Worm (Caenorhabditis elegans) whole organism, young adult: ENCODE measurements around the gene ZK686.3.
A peak's percentile ranks its signal among the peaks of the same experiment; 100 is the strongest.

Source experiments
- B0261.1 ChIP-seq: sonication (generic microtip); optimal IDR thresholded peaks from 2 replicates; lab custom pipeline; 2016; ENCODE audit warnings: mild to moderate bottlenecking, missing genetic modification characterization, moderate library complexity, missing compliant biosample characterization
- B0336.3 ChIP-seq: fragments of 200-800 bp; sonication (Bioruptor generic); IDR thresholded peaks from 2 replicates; pipeline ENCODE4 v1.3.6; 2022; ENCODE audit warnings: missing genetic modification characterization, missing compliant biosample characterization
- C17E4.6 ChIP-seq: fragments of 200-800 bp; sonication (Bioruptor generic); IDR thresholded peaks from 2 replicates; pipeline ENCODE4 v1.3.6; 2022; ENCODE audit warnings: missing genetic modification reagents, missing genetic modification characterization, missing compliant biosample characterization
- F10E7.11 ChIP-seq: sonication (generic microtip); optimal IDR thresholded peaks from 2 replicates; lab custom pipeline; 2017; ENCODE audit warnings: mild to moderate bottlenecking, missing genetic modification characterization, moderate library complexity, missing compliant biosample characterization
- F22D6.2 ChIP-seq: sonication (generic microtip); optimal IDR thresholded peaks from 2 replicates; lab custom pipeline; 2016; ENCODE audit warnings: mild to moderate bottlenecking, missing genetic modification characterization, missing compliant biosample characterization
- F23B12.7 ChIP-seq: sonication (generic microtip); optimal IDR thresholded peaks from 2 replicates; lab custom pipeline; 2017; ENCODE audit warnings: missing genetic modification characterization, mild to moderate bottlenecking, missing compliant biosample characterization, antibody characterized with exemption, moderate library complexity; ENCODE audit not compliant: insufficient read depth
- F33H1.4 ChIP-seq: fragments of 200-800 bp; sonication (Bioruptor generic); IDR thresholded peaks from 2 replicates; pipeline ENCODE4 v1.3.6; 2022; ENCODE audit warnings: missing genetic modification reagents, missing genetic modification characterization, missing compliant biosample characterization
- F49E8.2 ChIP-seq: sonication (generic microtip); optimal IDR thresholded peaks from 3 replicates; lab custom pipeline; 2017; ENCODE audit warnings: missing genetic modification characterization, mild to moderate bottlenecking, missing compliant biosample characterization, antibody characterized with exemption, moderate library complexity; ENCODE audit not compliant: insufficient read depth
- F55B11.4 ChIP-seq: sonication (generic microtip); optimal IDR thresholded peaks from 2 replicates; lab custom pipeline; 2016; ENCODE audit warnings: missing compliant biosample characterization, missing genetic modification characterization, borderline replicate concordance; ENCODE audit not compliant: insufficient read depth
- T07F8.4 ChIP-seq: sonication (generic microtip); optimal IDR thresholded peaks from 2 replicates; lab custom pipeline; 2016; ENCODE audit warnings: mild to moderate bottlenecking, missing genetic modification characterization, moderate library complexity, missing compliant biosample characterization
- Y53F4B.3 ChIP-seq: fragments of 200-800 bp; sonication (Bioruptor generic); IDR thresholded peaks from 2 replicates; pipeline ENCODE4 v1.3.6; 2022; ENCODE audit warnings: missing genetic modification reagents, missing genetic modification characterization, missing compliant biosample characterization
- Y56A3A.18 ChIP-seq: fragments of 200-800 bp; sonication (Bioruptor generic); IDR thresholded peaks from 2 replicates; pipeline ENCODE4 v1.3.6; 2022; ENCODE audit warnings: missing genetic modification reagents, missing genetic modification characterization, missing compliant biosample characterization
- Y79H2A.3 ChIP-seq: fragments of 200-800 bp; sonication (Bioruptor generic); conservative IDR thresholded peaks from 2 replicates; pipeline ENCODE4 v1.3.6; 2022; ENCODE audit warnings: missing genetic modification reagents, missing genetic modification characterization, missing compliant biosample characterization
- ZK185.1 ChIP-seq: sonication (generic microtip); optimal IDR thresholded peaks from 2 replicates; lab custom pipeline; 2016; ENCODE audit warnings: mild to moderate bottlenecking, missing genetic modification characterization, missing compliant biosample characterization; ENCODE audit not compliant: poor library complexity, severe bottlenecking
- ama-1 ChIP-seq, 3 experiments: fragments of 150-350 bp in 1 of 3; sonication (generic microtip) in 2 of 3; optimal IDR thresholded peaks; 2 replicates each; lab custom pipeline; 2014 to 2018; ENCODE audit warnings: missing biosample characterization in 2 of 3, missing genetic modification characterization in 2 of 3, missing genetic modification reagents in 2 of 3
- aptf-2 ChIP-seq: fragments of 200-800 bp; sonication (Bioruptor generic); conservative IDR thresholded peaks from 2 replicates; pipeline ENCODE4 v1.3.6; 2022; ENCODE audit warnings: missing genetic modification reagents, missing genetic modification characterization, missing compliant biosample characterization
- atf-7 ChIP-seq: sonication (generic microtip); optimal IDR thresholded peaks from 2 replicates; lab custom pipeline; 2017; ENCODE audit warnings: mild to moderate bottlenecking, missing genetic modification characterization, missing compliant biosample characterization
- attf-3 ChIP-seq: fragments of 200-800 bp; sonication (Bioruptor generic); conservative IDR thresholded peaks from 2 replicates; pipeline ENCODE4 v1.3.6; 2022; ENCODE audit warnings: missing genetic modification reagents, missing genetic modification characterization, missing compliant biosample characterization
- ccch-3 ChIP-seq: fragments of 200-800 bp; sonication (Bioruptor generic); optimal IDR thresholded peaks from 2 replicates; lab custom pipeline; 2018; ENCODE audit warnings: mild to moderate bottlenecking, missing genetic modification characterization, missing compliant biosample characterization
- cebp-2 ChIP-seq: fragments of 200-800 bp; sonication (Bioruptor generic); IDR thresholded peaks from 2 replicates; pipeline ENCODE4 v1.3.6; 2022; ENCODE audit warnings: missing genetic modification characterization, missing compliant biosample characterization
- ceh-100 ChIP-seq: fragments of 200-800 bp; sonication (Bioruptor generic); IDR thresholded peaks from 2 replicates; pipeline ENCODE4 v1.3.6; 2022; ENCODE audit warnings: missing genetic modification reagents, missing genetic modification characterization, missing compliant biosample characterization
- ceh-79 ChIP-seq: sonication (generic microtip); optimal IDR thresholded peaks from 2 replicates; lab custom pipeline; 2017; ENCODE audit warnings: mild to moderate bottlenecking, missing genetic modification characterization, missing compliant biosample characterization
- die-1 ChIP-seq: sonication (generic microtip); optimal IDR thresholded peaks from 2 replicates; lab custom pipeline; 2016; ENCODE audit warnings: missing genotype, mild to moderate bottlenecking, missing genetic modification characterization, missing compliant biosample characterization
- ekl-4 ChIP-seq: fragments of 200-800 bp; sonication (Bioruptor generic); IDR thresholded peaks from 2 replicates; pipeline ENCODE4 v1.3.6; 2022; ENCODE audit warnings: missing genetic modification reagents, missing genetic modification characterization, missing compliant biosample characterization
- him-1 ChIP-seq: sonication (generic microtip); optimal IDR thresholded peaks from 2 replicates; lab custom pipeline; 2016; ENCODE audit warnings: missing genotype, missing genetic modification reagents, missing genetic modification characterization, missing compliant biosample characterization
- hlh-12 ChIP-seq: sonication (generic microtip); optimal IDR thresholded peaks from 2 replicates; lab custom pipeline; 2016; ENCODE audit warnings: missing genetic modification characterization, missing compliant biosample characterization
- hlh-26 ChIP-seq: fragments of 200-800 bp; sonication (Bioruptor generic); conservative IDR thresholded peaks from 2 replicates; pipeline ENCODE4 v1.3.6; 2022; ENCODE audit warnings: missing genetic modification reagents, missing genetic modification characterization, missing compliant biosample characterization
- hmg-1.2 ChIP-seq: fragments of 200-800 bp; sonication (Bioruptor generic); IDR thresholded peaks from 2 replicates; pipeline ENCODE4 v1.3.6; 2022; ENCODE audit warnings: missing genetic modification reagents, missing genetic modification characterization, missing compliant biosample characterization
- hrde-1 ChIP-seq: sonication (generic microtip); optimal IDR thresholded peaks from 2 replicates; lab custom pipeline; 2016; ENCODE audit warnings: missing genetic modification characterization, mild to moderate bottlenecking, missing compliant biosample characterization, moderate library complexity, missing genotype, missing genetic modification reagents, borderline replicate concordance
- let-526 ChIP-seq: fragments of 200-800 bp; sonication (Bioruptor generic); IDR thresholded peaks from 2 replicates; pipeline ENCODE4 v1.3.6; 2022; ENCODE audit warnings: missing genetic modification reagents, missing genetic modification characterization, missing compliant biosample characterization
- let-607 ChIP-seq, 2 experiments: fragments of 200-800 bp in 1 of 2; sonication (Bioruptor generic) in 1 of 2; sonication (generic microtip) in 1 of 2; optimal IDR thresholded peaks; 2 replicates each; lab custom pipeline; 2016 to 2018; ENCODE audit warnings: mild to moderate bottlenecking in 2 of 2, missing compliant biosample characterization in 2 of 2, missing genetic modification characterization in 2 of 2, moderate library complexity in 2 of 2, missing genotype in 1 of 2
- lin-26 ChIP-seq: fragments of 200-800 bp; sonication (Bioruptor generic); IDR thresholded peaks from 2 replicates; pipeline ENCODE4 v1.3.6; 2022; ENCODE audit warnings: missing genetic modification reagents, missing genetic modification characterization, missing compliant biosample characterization
- lin-40 ChIP-seq: sonication (generic microtip); optimal IDR thresholded peaks from 2 replicates; lab custom pipeline; 2016; ENCODE audit warnings: missing genetic modification characterization, mild to moderate bottlenecking, missing compliant biosample characterization, missing genotype, missing genetic modification reagents
- lin-54 ChIP-seq: fragments of 200-800 bp; sonication (Bioruptor generic); optimal IDR thresholded peaks from 2 replicates; lab custom pipeline; 2018; ENCODE audit warnings: mild to moderate bottlenecking, missing genetic modification characterization, missing compliant biosample characterization
- lir-1 ChIP-seq: fragments of 200-800 bp; sonication (Bioruptor generic); conservative IDR thresholded peaks from 2 replicates; pipeline ENCODE4 v1.3.6; 2022; ENCODE audit warnings: missing genetic modification reagents, missing genetic modification characterization, missing compliant biosample characterization
- madf-10 ChIP-seq: sonication (generic microtip); optimal IDR thresholded peaks from 2 replicates; lab custom pipeline; 2016; ENCODE audit warnings: mild to moderate bottlenecking, missing genetic modification characterization, missing compliant biosample characterization
- mes-4 ChIP-seq: sonication (generic microtip); optimal IDR thresholded peaks from 2 replicates; lab custom pipeline; 2016; ENCODE audit warnings: missing genotype, missing genetic modification characterization, missing compliant biosample characterization
- nfya-1 ChIP-seq: sonication (generic microtip); optimal IDR thresholded peaks from 2 replicates; lab custom pipeline; 2017; ENCODE audit warnings: antibody characterized with exemption, missing compliant biosample characterization, missing genetic modification characterization, borderline replicate concordance; ENCODE audit not compliant: insufficient read depth
- nhr-179 ChIP-seq: sonication (generic microtip); optimal IDR thresholded peaks from 2 replicates; lab custom pipeline; 2016; ENCODE audit warnings: mild to moderate bottlenecking, missing genetic modification characterization, missing compliant biosample characterization
- pbrm-1 ChIP-seq: fragments of 200-800 bp; sonication (Bioruptor generic); IDR thresholded peaks from 2 replicates; pipeline ENCODE4 v1.3.6; 2022; ENCODE audit warnings: missing genetic modification reagents, missing genetic modification characterization, missing compliant biosample characterization
- pha-4 ChIP-seq: fragments of 150-350 bp; sonication (generic microtip); optimal IDR thresholded peaks from 2 replicates; lab custom pipeline; 2014; ENCODE audit warnings: missing biosample characterization, missing genetic modification reagents, missing genetic modification characterization
- rpc-1 ChIP-seq, 2 experiments: fragments of 150-350 bp in 1 of 2; sonication (generic microtip) in 1 of 2; optimal IDR thresholded peaks; 2 replicates each; lab custom pipeline; 2014 to 2018; ENCODE audit warnings: missing biosample characterization in 1 of 2, missing genetic modification characterization in 1 of 2, missing genetic modification reagents in 1 of 2, missing genotype in 1 of 2
- sea-2 ChIP-seq: fragments of 200-800 bp; sonication (Bioruptor generic); IDR thresholded peaks from 2 replicates; pipeline ENCODE4 v1.3.6; 2022; ENCODE audit warnings: missing genetic modification characterization, missing compliant biosample characterization
- tbp1 ChIP-seq: fragments of 200-800 bp; sonication (Bioruptor generic); optimal IDR thresholded peaks from 2 replicates; lab custom pipeline; 2018; ENCODE audit warnings: mild to moderate bottlenecking, missing genetic modification characterization, missing compliant biosample characterization
- tlf-1 ChIP-seq: fragments of 200-800 bp; sonication (Bioruptor generic); optimal IDR thresholded peaks from 2 replicates; lab custom pipeline; 2018; ENCODE audit warnings: mild to moderate bottlenecking, missing genetic modification characterization, missing compliant biosample characterization
- unc-130 ChIP-seq: sonication (generic microtip); optimal IDR thresholded peaks from 2 replicates; lab custom pipeline; 2016; ENCODE audit warnings: missing genetic modification reagents, missing genetic modification characterization, missing compliant biosample characterization
- zfh-2 ChIP-seq: fragments of 200-800 bp; sonication (Bioruptor generic); conservative IDR thresholded peaks from 2 replicates; pipeline ENCODE4 v1.3.6; 2022; ENCODE audit warnings: missing genetic modification reagents, missing genetic modification characterization, missing compliant biosample characterization
- ztf-18 ChIP-seq: sonication (generic microtip); optimal IDR thresholded peaks from 2 replicates; lab custom pipeline; 2016; ENCODE audit warnings: missing genotype, mild to moderate bottlenecking, missing genetic modification characterization, missing compliant biosample characterization

Gene ZK686.3

DNA sequence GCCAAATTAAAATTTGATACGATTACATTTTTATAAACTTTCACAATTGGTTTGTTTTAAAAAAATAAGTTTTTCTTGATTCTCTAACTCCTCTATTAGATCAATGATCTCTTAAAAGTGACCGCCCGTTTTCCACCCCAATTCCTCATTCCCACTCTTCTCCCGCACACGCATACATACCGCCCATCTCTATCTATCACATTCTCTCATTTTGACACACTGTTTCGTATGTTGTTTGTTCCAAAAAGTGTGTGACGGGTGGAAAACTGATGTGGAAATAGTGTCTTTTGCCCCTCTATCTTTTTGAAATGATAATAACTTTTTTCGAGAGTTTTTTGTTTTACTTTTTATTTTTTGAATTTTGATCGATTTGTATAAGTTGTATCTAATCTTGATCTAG lies 50.5 kb downstream of the ZK686.3 start:
- no peak for TF ChIP-seq ama-1 (optimal IDR thresholded peaks at IDR 0.05; lab: Kevin White, UChicago)
- no peak for TF ChIP-seq ama-1 (GFP tag; optimal IDR thresholded peaks at IDR 0.05; lab: Kevin White, UChicago)
- TF ChIP-seq mes-4 (tag; lab: Kevin White, UChicago) = no peak
- TF ChIP-seq B0261.1 = no peak
- no peak for TF ChIP-seq F33H1.4 (GFP tag; lab: Robert Waterston, UW)
- TF ChIP-seq nfya-1 (tag; lab: Kevin White, UChicago) = no peak
- TF ChIP-seq ZK185.1 (tag; lab: Kevin White, UChicago) = no peak
- peak; percentile 62; the same call in 1 of the 2 replicates for TF ChIP-seq hmg-1.2 (GFP tag; lab: Robert Waterston, UW)
- peak; percentile 78 to 85 for TF ChIP-seq let-607 (tag; optimal IDR thresholded peaks at IDR 0.05; lab: Kevin White, UChicago)
- TF ChIP-seq lin-40 (tag; lab: Kevin White, UChicago) = peak; percentile 59
- TF ChIP-seq B0336.3 (GFP tag; lab: Robert Waterston, UW) = no peak
- no peak for TF ChIP-seq atf-7 (tag; lab: Kevin White, UChicago)
- peak; percentile 47 for TF ChIP-seq ztf-18
- TF ChIP-seq let-526 (GFP tag; lab: Robert Waterston, UW) = no peak
- TF ChIP-seq lin-26 = 0 out of 2 replicates have a peak, but pooled peaks have one; percentile 45
- TF ChIP-seq Y56A3A.18 (GFP tag; lab: Robert Waterston, UW) = no peak
- TF ChIP-seq hrde-1 = no peak
- TF ChIP-seq F49E8.2 (tag; lab: Kevin White, UChicago) = no peak
- no peak for TF ChIP-seq F10E7.11
- peak; percentile 45 for TF ChIP-seq lin-54
- no peak for TF ChIP-seq nhr-179 (tag; lab: Kevin White, UChicago)
- TF ChIP-seq tlf-1 = peak; percentile 3
- peak; percentile 48; the same call in 1 of the 2 replicates for TF ChIP-seq ekl-4 (GFP tag; lab: Robert Waterston, UW)
- no peak for TF ChIP-seq pbrm-1 (GFP tag; lab: Robert Waterston, UW)
- peak; percentile 38 for TF ChIP-seq tbp1 (GFP tag; lab: Kevin White, UChicago)
- no peak for TF ChIP-seq T07F8.4 (tag; lab: Kevin White, UChicago)
- TF ChIP-seq zfh-2 (GFP tag; lab: Robert Waterston, UW) = no peak
- no peak for TF ChIP-seq C17E4.6 (GFP tag; lab: Robert Waterston, UW)
- TF ChIP-seq F23B12.7 = no peak
- no peak for TF ChIP-seq aptf-2 (GFP tag; lab: Robert Waterston, UW)
- no peak for TF ChIP-seq unc-130 (GFP tag; lab: Kevin White, UChicago)
- TF ChIP-seq hlh-12 (tag; lab: Kevin White, UChicago) = no peak
- TF ChIP-seq F22D6.2 (tag; lab: Kevin White, UChicago) = peak; percentile 67
- TF ChIP-seq hlh-26 (GFP tag; lab: Robert Waterston, UW) = no peak
- no peak for TF ChIP-seq die-1
- TF ChIP-seq sea-2 = no peak
- no peak for TF ChIP-seq him-1 (tag; lab: Kevin White, UChicago)
- TF ChIP-seq F55B11.4 = no peak
- no peak for TF ChIP-seq attf-3 (GFP tag; lab: Robert Waterston, UW)
- no peak for TF ChIP-seq ceh-79 (tag; lab: Kevin White, UChicago)
- TF ChIP-seq Y53F4B.3 (GFP tag; lab: Robert Waterston, UW) = no peak
- no peak for TF ChIP-seq cebp-2 (GFP tag; lab: Robert Waterston, UW)
- no peak for TF ChIP-seq ceh-100 (GFP tag; lab: Robert Waterston, UW)
- TF ChIP-seq lir-1 (GFP tag; lab: Robert Waterston, UW) = no peak
- no peak for TF ChIP-seq ccch-3 (GFP tag; lab: Kevin White, UChicago)
- TF ChIP-seq pha-4 (tag; lab: Kevin White, UChicago) = no peak
- TF ChIP-seq rpc-1 (optimal IDR thresholded peaks at IDR 0.05; lab: Kevin White, UChicago) = no peak
- TF ChIP-seq rpc-1 (tag; optimal IDR thresholded peaks at IDR 0.05; lab: Kevin White, UChicago) = no peak
- peak; percentile 25 for TF ChIP-seq madf-10 (tag; lab: Kevin White, UChicago)
- TF ChIP-seq Y79H2A.3 (GFP tag; lab: Robert Waterston, UW) = no peak
